Fruit fly (Drosophila melanogaster) whole organism, embryonic: ENCODE results near the gene Irc.

ENCODE experiments used
- CG10462 ChIP-seq: fragments of 200-800 bp; sonication (Bioruptor generic); optimal IDR thresholded peaks from 2 replicates; lab custom pipeline; 2016; ENCODE audit warnings: missing biosample characterization, missing genetic modification characterization
- CG10654 ChIP-seq: fragments of 200-800 bp; sonication (Bioruptor generic); optimal IDR thresholded peaks from 2 replicates; lab custom pipeline; 2016; ENCODE audit warnings: missing biosample characterization, missing genetic modification characterization
- CG11560 ChIP-seq: fragments of 200-800 bp; sonication (Bioruptor generic); IDR thresholded peaks from 3 replicates; pipeline ENCODE4 v1.3.6; 2022; ENCODE audit warnings: missing biosample characterization, missing genetic modification characterization
- CG11696 ChIP-seq: fragments of 200-800 bp; sonication (Bioruptor generic); IDR thresholded peaks from 2 replicates; pipeline ENCODE4 v1.3.6; 2022; ENCODE audit warnings: missing biosample characterization, missing genetic modification characterization
- CG12104 ChIP-seq: fragments of 200-800 bp; sonication (Bioruptor generic); optimal IDR thresholded peaks from 3 replicates; lab custom pipeline; 2016; ENCODE audit warnings: missing biosample characterization, missing genetic modification characterization
- CG15011 ChIP-seq: fragments of 200-800 bp; sonication (Bioruptor generic); optimal IDR thresholded peaks from 3 replicates; lab custom pipeline; 2018; ENCODE audit warnings: missing biosample characterization, mild to moderate bottlenecking, missing genetic modification characterization
- CG17186 ChIP-seq: fragments of 200-800 bp; sonication (Bioruptor generic); optimal IDR thresholded peaks from 3 replicates; lab custom pipeline; 2017; ENCODE audit warnings: missing biosample characterization, missing genetic modification reagents, missing genetic modification characterization
- CG17359 ChIP-seq: fragments of 200-800 bp; sonication (Bioruptor generic); optimal IDR thresholded peaks from 3 replicates; lab custom pipeline; 2018; ENCODE audit warnings: missing biosample characterization, mild to moderate bottlenecking, missing genetic modification characterization, moderate library complexity
- CG17829 ChIP-seq: fragments of 200-800 bp; optimal IDR thresholded peaks from 2 replicates; lab custom pipeline; 2019; ENCODE audit warnings: missing biosample characterization, mild to moderate bottlenecking, missing genetic modification characterization, moderate library complexity
- CG2199 ChIP-seq: fragments of 200-800 bp; sonication (Bioruptor generic); IDR thresholded peaks from 3 replicates; pipeline ENCODE4 v1.3.6; 2022; ENCODE audit warnings: missing biosample characterization, missing genetic modification characterization
- CG2712 ChIP-seq: fragments of 200-800 bp; optimal IDR thresholded peaks from 3 replicates; lab custom pipeline; 2019; ENCODE audit warnings: missing biosample characterization, mild to moderate bottlenecking, missing genetic modification characterization, moderate library complexity
- CG31224 ChIP-seq: fragments of 200-800 bp; sonication (Bioruptor generic); IDR thresholded peaks from 2 replicates; pipeline ENCODE4 v1.3.6; 2022; ENCODE audit warnings: missing biosample characterization, missing genetic modification characterization
- CG3163 ChIP-seq: fragments of 200-800 bp; sonication (Bioruptor generic); optimal IDR thresholded peaks from 3 replicates; lab custom pipeline; 2016; ENCODE audit warnings: missing biosample characterization, missing genetic modification characterization
- CG32767 ChIP-seq: fragments of 200-800 bp; sonication (Bioruptor generic); IDR thresholded peaks from 2 replicates; pipeline ENCODE4 v1.3.6; 2022; ENCODE audit warnings: missing biosample characterization, missing genetic modification characterization
- CG3995 ChIP-seq: fragments of 200-800 bp; sonication (Bioruptor generic); optimal IDR thresholded peaks from 3 replicates; lab custom pipeline; 2016; ENCODE audit warnings: missing biosample characterization, missing genetic modification characterization
- CG4404 ChIP-seq: fragments of 200-800 bp; sonication (Bioruptor generic); IDR thresholded peaks from 2 replicates; pipeline ENCODE4 v1.3.6; 2022; ENCODE audit warnings: missing biosample characterization, missing genetic modification characterization
- CG6813 ChIP-seq: fragments of 200-800 bp; sonication (Bioruptor generic); optimal IDR thresholded peaks from 2 replicates; lab custom pipeline; 2017; ENCODE audit warnings: missing biosample characterization, missing genetic modification characterization, mild to moderate bottlenecking, moderate library complexity, missing genetic modification reagents
- CG7372 ChIP-seq: fragments of 200-800 bp; sonication (Bioruptor generic); IDR thresholded peaks from 2 replicates; pipeline ENCODE4 v1.3.6; 2022; ENCODE audit warnings: missing biosample characterization, missing genetic modification characterization
- CG7556 ChIP-seq: fragments of 200-800 bp; sonication (Bioruptor generic); optimal IDR thresholded peaks from 2 replicates; lab custom pipeline; 2017; ENCODE audit warnings: missing biosample characterization, mild to moderate bottlenecking, missing genetic modification characterization
- CG8944 ChIP-seq: fragments of 200-800 bp; sonication (Bioruptor generic); optimal IDR thresholded peaks from 3 replicates; lab custom pipeline; 2016; ENCODE audit warnings: missing biosample characterization, missing genetic modification characterization
- CG9609 ChIP-seq: fragments of 200-800 bp; sonication (Bioruptor generic); optimal IDR thresholded peaks from 3 replicates; lab custom pipeline; 2016; ENCODE audit warnings: missing biosample characterization, missing genetic modification characterization
- CHES-1-like ChIP-seq: fragments of 200-800 bp; sonication (Bioruptor generic); optimal IDR thresholded peaks from 2 replicates; lab custom pipeline; 2016; ENCODE audit warnings: missing biosample characterization, missing genetic modification characterization
- CkIIα-i1 ChIP-seq: fragments of 200-800 bp; sonication (Bioruptor generic); IDR thresholded peaks from 2 replicates; pipeline ENCODE4 v1.3.6; 2022; ENCODE audit warnings: missing biosample characterization, missing genetic modification characterization
- CoRest ChIP-seq: fragments of 200-800 bp; sonication (Bioruptor generic); optimal IDR thresholded peaks from 3 replicates; lab custom pipeline; 2018; ENCODE audit warnings: missing biosample characterization, mild to moderate bottlenecking, missing genetic modification characterization, moderate library complexity
- Dad ChIP-seq: fragments of 200-800 bp; sonication (Bioruptor generic); optimal IDR thresholded peaks from 3 replicates; lab custom pipeline; 2016; ENCODE audit warnings: missing biosample characterization, missing genetic modification characterization
- Ets97D ChIP-seq: fragments of 200-800 bp; sonication (Bioruptor generic); optimal IDR thresholded peaks from 3 replicates; lab custom pipeline; 2016; ENCODE audit warnings: missing biosample characterization, missing genetic modification characterization
- Hmr ChIP-seq: fragments of 200-800 bp; sonication (Bioruptor generic); optimal IDR thresholded peaks from 3 replicates; lab custom pipeline; 2017; ENCODE audit warnings: mild to moderate bottlenecking, missing biosample characterization, missing genetic modification reagents, missing genetic modification characterization
- Jarid2 ChIP-seq: fragments of 200-800 bp; sonication (Bioruptor generic); optimal IDR thresholded peaks from 3 replicates; lab custom pipeline; 2017; ENCODE audit warnings: mild to moderate bottlenecking, missing biosample characterization, missing genetic modification reagents, missing genetic modification characterization
- MESR4 ChIP-seq: fragments of 200-800 bp; sonication (Bioruptor generic); optimal IDR thresholded peaks from 2 replicates; lab custom pipeline; 2018; ENCODE audit warnings: missing biosample characterization, mild to moderate bottlenecking, missing genetic modification characterization, moderate library complexity
- NC2β ChIP-seq: fragments of 200-800 bp; sonication (Bioruptor generic); optimal IDR thresholded peaks from 2 replicates; lab custom pipeline; 2016; ENCODE audit warnings: missing biosample characterization, missing genetic modification characterization
- Neu2 ChIP-seq: fragments of 200-800 bp; sonication (Bioruptor generic); optimal IDR thresholded peaks from 3 replicates; lab custom pipeline; 2016; ENCODE audit warnings: missing biosample characterization, missing genetic modification characterization, borderline replicate concordance
- Rx ChIP-seq: fragments of 200-800 bp; sonication (Bioruptor generic); IDR thresholded peaks from 2 replicates; pipeline ENCODE4 v1.3.6; 2022; ENCODE audit warnings: missing biosample characterization, missing genetic modification characterization
- TFAM ChIP-seq: fragments of 200-800 bp; sonication (Bioruptor generic); optimal IDR thresholded peaks from 2 replicates; lab custom pipeline; 2017; ENCODE audit warnings: missing biosample characterization, missing genetic modification characterization, inconsistent platforms
- Trl ChIP-seq, 3 experiments: fragments of >200 bp in 2 of 3; fragments of 200-800 bp in 1 of 3; sonication (Bioruptor generic) in 1 of 3; optimal IDR thresholded peaks; 2 replicates in 1 of 3; 3 replicates in 2 of 3; lab custom pipeline; 2016 to 2017; ENCODE audit warnings: missing biosample characterization in 1 of 3, missing genetic modification characterization in 1 of 3
- Vsx1 ChIP-seq: fragments of 200-800 bp; sonication (Bioruptor generic); optimal IDR thresholded peaks from 2 replicates; lab custom pipeline; 2017; ENCODE audit warnings: missing biosample characterization, mild to moderate bottlenecking, missing genetic modification characterization, missing genetic modification reagents
- YL-1 ChIP-seq: fragments of 200-800 bp; sonication (Bioruptor generic); optimal IDR thresholded peaks from 3 replicates; lab custom pipeline; 2017; ENCODE audit warnings: missing biosample characterization, mild to moderate bottlenecking, missing genetic modification characterization
- al ChIP-seq: fragments of 200-800 bp; sonication (Bioruptor generic); IDR thresholded peaks from 2 replicates; pipeline ENCODE4 v1.3.6; 2022; ENCODE audit warnings: missing biosample characterization, missing genetic modification characterization
- caup ChIP-seq: fragments of 200-800 bp; sonication (Bioruptor generic); optimal IDR thresholded peaks from 3 replicates; lab custom pipeline; 2017; ENCODE audit warnings: missing biosample characterization, mild to moderate bottlenecking, missing genetic modification characterization, moderate library complexity; ENCODE audit not compliant: severe bottlenecking
- dmrt99B ChIP-seq: fragments of 200-800 bp; sonication (Bioruptor generic); optimal IDR thresholded peaks from 2 replicates; lab custom pipeline; 2018; ENCODE audit warnings: missing biosample characterization, mild to moderate bottlenecking, missing genetic modification characterization, moderate library complexity
- fu2 ChIP-seq: fragments of 200-800 bp; sonication (Bioruptor generic); optimal IDR thresholded peaks from 2 replicates; lab custom pipeline; 2016; ENCODE audit warnings: missing biosample characterization, missing genetic modification characterization
- gcm2 ChIP-seq: fragments of 200-800 bp; sonication (Bioruptor generic); optimal IDR thresholded peaks from 2 replicates; lab custom pipeline; 2016; ENCODE audit warnings: missing biosample characterization, missing genetic modification characterization
- gfzf ChIP-seq: fragments of 200-800 bp; sonication (Bioruptor generic); optimal IDR thresholded peaks from 2 replicates; lab custom pipeline; 2016; ENCODE audit warnings: missing biosample characterization, mild to moderate bottlenecking, missing genetic modification characterization, moderate library complexity
- kni ChIP-seq: fragments of 200-800 bp; sonication (Bioruptor generic); optimal IDR thresholded peaks from 3 replicates; lab custom pipeline; 2017; ENCODE audit warnings: mild to moderate bottlenecking, missing biosample characterization, missing genetic modification reagents, missing genetic modification characterization
- maf-S ChIP-seq: fragments of 200-800 bp; sonication (Bioruptor generic); optimal IDR thresholded peaks from 2 replicates; lab custom pipeline; 2016; ENCODE audit warnings: missing biosample characterization, missing genetic modification characterization
- pan ChIP-seq, 4 experiments: fragments of >200 bp in 3 of 4; fragments of 200-800 bp in 1 of 4; sonication (Bioruptor generic) in 1 of 4; optimal IDR thresholded peaks in 3 of 4; IDR thresholded peaks in 1 of 4; 2 replicates each; pipeline versions ENCODE4 v1.3.6 to Lab custom; 2017 to 2022; ENCODE audit warnings: missing biosample characterization in 2 of 4, missing genetic modification characterization in 2 of 4, mixed read lengths in 1 of 4
- row ChIP-seq: fragments of 200-800 bp; sonication (Bioruptor generic); IDR thresholded peaks from 3 replicates; pipeline ENCODE4 v1.3.6; 2022; ENCODE audit warnings: missing biosample characterization, missing genetic modification characterization
- tna ChIP-seq: fragments of 200-800 bp; sonication (Bioruptor generic); IDR thresholded peaks from 2 replicates; pipeline ENCODE4 v1.3.6; 2022; ENCODE audit warnings: missing biosample characterization, missing genetic modification characterization; ENCODE audit not compliant: partially characterized antibody
- toy ChIP-seq: fragments of 200-800 bp; sonication (Bioruptor generic); IDR thresholded peaks from 2 replicates; pipeline ENCODE4 v1.3.6; 2022; ENCODE audit warnings: missing biosample characterization, missing genetic modification characterization

Irc gene

DNA sequence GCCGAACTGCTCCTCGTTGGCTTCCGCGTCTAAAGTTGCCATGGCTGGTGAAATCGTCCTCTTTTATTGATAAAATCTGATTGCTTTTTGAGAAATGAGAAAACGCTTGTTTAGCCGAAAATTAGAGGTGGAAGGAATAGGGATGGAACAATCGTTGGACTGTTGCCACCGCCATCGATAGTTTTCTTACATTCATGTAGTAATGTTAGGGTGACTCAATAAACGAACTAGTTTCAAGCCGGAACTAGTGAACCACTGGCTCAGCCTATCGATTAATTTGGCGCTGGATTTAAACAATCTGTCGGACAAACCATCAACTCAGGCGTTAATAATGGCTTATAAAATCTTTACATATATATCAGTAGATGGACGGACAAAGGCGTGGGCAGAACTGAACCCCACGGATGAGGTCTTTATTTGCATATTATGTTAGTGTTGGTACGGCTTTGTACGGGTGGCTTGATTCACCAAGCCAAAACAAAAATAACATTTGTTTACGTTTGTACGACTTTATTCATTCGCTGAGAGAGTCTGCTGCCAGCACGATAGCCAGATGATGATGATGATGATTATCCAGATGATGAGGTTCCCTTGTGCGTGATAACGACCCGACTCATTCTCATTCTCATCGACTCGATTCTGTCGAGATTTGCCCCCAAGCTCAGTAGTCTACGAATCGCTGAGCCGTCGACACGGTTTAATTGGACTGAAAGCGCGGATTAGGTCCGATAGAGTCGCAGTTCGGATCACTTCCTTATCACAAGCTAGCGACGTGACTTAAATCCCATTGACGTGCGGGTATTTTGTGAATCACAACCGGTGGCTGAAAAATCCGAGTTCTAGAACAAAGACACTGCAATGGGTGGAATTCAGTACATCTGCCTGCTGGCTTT lies at the start of gene Irc, which contains the start of gene Sf3a1 (continued):
- TF ChIP-seq caup: no peak
- peak; percentile 33 for TF ChIP-seq Jarid2 (GFP tag; lab: Kevin White, UChicago)
- no peak for TF ChIP-seq toy
- no peak for TF ChIP-seq CG7556 (GFP tag; lab: Kevin White, UChicago)
- TF ChIP-seq CG9609 (GFP tag; lab: Kevin White, UChicago): peak; percentile 2
- TF ChIP-seq dmrt99B (tag; lab: Kevin White, UChicago): no peak
- TF ChIP-seq NC2β (GFP tag; lab: Kevin White, UChicago): peak; percentile 55
- peak; percentile 94 for TF ChIP-seq tna
- peak; percentile 87 for TF ChIP-seq row (GFP tag; lab: Robert Waterston, UW)
- peak; percentile 31 for TF ChIP-seq CoRest
- no peak for TF ChIP-seq CG11560 (tag; lab: Robert Waterston, UW)
- TF ChIP-seq CG2712 (tag; lab: Kevin White, UChicago): peak; percentile 51
- TF ChIP-seq CG32767: no peak
- no peak for TF ChIP-seq CG12104 (GFP tag; lab: Kevin White, UChicago)
- TF ChIP-seq Rx (GFP tag; lab: Robert Waterston, UW): no peak
- no peak for TF ChIP-seq CkIIα-i1 (GFP tag; lab: Robert Waterston, UW)
- TF ChIP-seq Neu2: no peak
- TF ChIP-seq TFAM (GFP tag; lab: Kevin White, UChicago): no peak
- TF ChIP-seq CG17186 (GFP tag; lab: Kevin White, UChicago): peak; percentile 30
- no peak for TF ChIP-seq CG3163
- peak; percentile 52 for TF ChIP-seq gfzf (GFP tag; lab: Kevin White, UChicago)
- TF ChIP-seq kni (GFP tag; lab: Kevin White, UChicago): no peak
- TF ChIP-seq CG17829 (tag; lab: Kevin White, UChicago): peak; percentile 43
- no peak for TF ChIP-seq pan (optimal IDR thresholded peaks at IDR 0.05; lab: Kevin White, UChicago)
- TF ChIP-seq pan (GFP tag; optimal IDR thresholded peaks at IDR 0.05 in 1 of 2, IDR thresholded peaks at IDR 0.05 in 1 of 2): no peak
- no peak for TF ChIP-seq CG17359 (tag; lab: Kevin White, UChicago)
- no peak for TF ChIP-seq CG10462 (GFP tag; lab: Kevin White, UChicago)
- no peak for TF ChIP-seq CG8944
- TF ChIP-seq CG10654: no peak
- TF ChIP-seq CG6813 (GFP tag; lab: Kevin White, UChicago): no peak
- TF ChIP-seq Ets97D (GFP tag; lab: Kevin White, UChicago): peak; percentile 78
- peak; percentile 65 for TF ChIP-seq MESR4 (GFP tag; lab: Kevin White, UChicago)
- TF ChIP-seq CHES-1-like (GFP tag; lab: Kevin White, UChicago): peak; percentile 36
- peak; percentile 86 for TF ChIP-seq CG3995 (GFP tag; lab: Kevin White, UChicago)
- peak; percentile 71; the same call in 1 of the 3 replicates for TF ChIP-seq CG2199 (GFP tag; lab: Robert Waterston, UW)
- no peak for TF ChIP-seq CG4404
- no peak for TF ChIP-seq CG7372
- TF ChIP-seq Dad (GFP tag; lab: Kevin White, UChicago): peak; percentile 25
- TF ChIP-seq al (GFP tag; lab: Robert Waterston, UW): no peak
- TF ChIP-seq Vsx1: no peak
- TF ChIP-seq Trl (optimal IDR thresholded peaks at IDR 0.05; lab: Kevin White, UChicago): no peak
- peak; percentile 45 for TF ChIP-seq Trl (GFP tag; optimal IDR thresholded peaks at IDR 0.05; lab: Kevin White, UChicago)
- TF ChIP-seq CG31224 (GFP tag; lab: Robert Waterston, UW): no peak
- TF ChIP-seq maf-S (GFP tag; lab: Kevin White, UChicago): peak; percentile 1
- TF ChIP-seq fu2: no peak
- TF ChIP-seq CG11696 (GFP tag; lab: Robert Waterston, UW): no peak
- peak; percentile 73 for TF ChIP-seq YL-1 (GFP tag; lab: Kevin White, UChicago)
- no peak for TF ChIP-seq CG15011 (GFP tag; lab: Kevin White, UChicago)
- peak; percentile 9 for TF ChIP-seq Hmr (GFP tag; lab: Kevin White, UChicago)
- no peak for TF ChIP-seq gcm2
